Worm (Caenorhabditis elegans): ENCODE results near the gene cst-2.
"Not testable (repeated sequence)": the region's sequence is repeated elsewhere in the genome, so short reads cannot be mapped to it uniquely, and the experiment has no call there.

Gene cst-2

DNA sequence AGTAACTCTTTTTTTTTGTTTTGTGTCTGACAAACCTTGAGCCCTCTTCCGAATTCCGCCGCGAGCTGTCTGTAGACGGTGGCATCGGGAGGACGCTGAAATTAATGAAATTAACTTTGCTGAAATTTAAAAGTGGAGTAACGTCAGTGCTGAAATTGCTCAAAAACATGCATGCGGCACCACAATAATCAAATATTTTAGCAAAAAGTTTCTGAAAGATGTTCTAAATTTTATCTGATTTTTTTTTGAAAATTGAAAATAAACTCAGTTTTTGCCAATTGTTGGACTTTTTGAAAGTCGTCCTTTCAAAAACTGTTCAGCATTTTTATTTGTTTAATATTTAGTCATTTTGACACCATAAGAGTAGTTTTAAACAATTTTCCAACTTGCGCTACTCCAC lies at the start of gene cst-2:
Gene cst-2 (minus strand): TSS at position 101 of the 400 bp plus-strand sequence.
- not testable (repeated sequence) for TF ChIP-seq nhr-41, ctbp-1, hmg-1.1 (GFP tag; IDR thresholded peaks at IDR 0.05)

DNA sequence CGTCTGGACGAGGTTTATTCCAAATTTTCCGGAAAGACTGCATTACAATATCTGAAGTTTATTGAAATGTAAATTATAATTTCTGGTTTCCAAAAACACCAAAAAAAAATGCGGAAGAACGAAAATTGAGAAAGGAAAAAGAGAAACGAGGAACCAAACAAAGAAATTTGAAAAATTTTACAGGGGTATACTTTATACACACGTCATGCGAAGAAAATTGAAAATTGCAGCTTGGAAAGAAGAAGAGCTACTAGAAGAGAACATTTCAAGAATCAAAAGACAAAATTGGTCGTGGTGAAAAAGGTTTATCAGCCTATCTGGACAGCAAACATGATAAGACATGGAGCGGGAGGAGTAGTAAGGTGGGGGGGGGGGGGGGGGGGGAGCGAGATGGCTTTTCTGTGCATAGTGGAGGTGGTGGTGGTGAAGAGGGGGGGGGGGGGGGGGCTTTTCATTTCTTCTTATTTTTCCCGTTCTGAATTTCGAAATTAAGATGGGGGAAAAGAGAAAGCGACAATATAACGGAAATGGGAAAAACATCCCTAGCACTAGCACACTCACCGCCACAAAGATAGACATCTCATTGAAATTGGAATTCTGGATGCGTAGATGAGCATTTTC lies 47.6 kb upstream of the cst-2 start, which contains the start of gene lst-2:
Gene lst-2 (minus strand): TSS at position 51 of the 621 bp plus-strand sequence.
- no peak for TF ChIP-seq ces-1 (GFP tag; optimal IDR thresholded peaks at IDR 0.05)
- no peak for TF ChIP-seq ctbp-1 (GFP tag; IDR thresholded peaks at IDR 0.05)
- TF ChIP-seq attf-4 (tag; optimal IDR thresholded peaks at IDR 0.05), result no peak
- no peak for TF ChIP-seq daf-16 (GFP tag; optimal IDR thresholded peaks at IDR 0.05)
- TF ChIP-seq daf-16 (tag; optimal IDR thresholded peaks at IDR 0.05), result no peak
- TF ChIP-seq dve-1 (tag; optimal IDR thresholded peaks at IDR 0.05; ENCODE audit: insufficient read depth), result no peak
- TF ChIP-seq vab-7 (GFP tag; IDR thresholded peaks at IDR 0.05), result no peak
- no peak for TF ChIP-seq zfp-3 (GFP tag; conservative IDR thresholded peaks at IDR 0.05)
- TF ChIP-seq mdt-29 (GFP tag; IDR thresholded peaks at IDR 0.05), result no peak
- TF ChIP-seq daf-8 (GFP tag; IDR thresholded peaks at IDR 0.05), result no peak
- TF ChIP-seq T26A8.4 (GFP tag; IDR thresholded peaks at IDR 0.05), result no peak
- no peak for TF ChIP-seq ceh-28 (tag; optimal IDR thresholded peaks at IDR 0.05)
- no peak for TF ChIP-seq jun-1 (tag; optimal IDR thresholded peaks at IDR 0.05)
- no peak for TF ChIP-seq lin-38 (GFP tag; IDR thresholded peaks at IDR 0.05)
- peak; percentile 6 for TF ChIP-seq hlh-11 (tag; optimal IDR thresholded peaks at IDR 0.05)
- TF ChIP-seq F44E2.7 (GFP tag; IDR thresholded peaks at IDR 0.05), result no peak
- no peak for TF ChIP-seq ceh-82 (tag; optimal IDR thresholded peaks at IDR 0.05)
- TF ChIP-seq unc-62 (GFP tag; optimal IDR thresholded peaks at IDR 0.05 in 1 of 2), result peak in 1 of 2 experiments; percentile 8
- no peak for TF ChIP-seq unc-62 (tag; optimal IDR thresholded peaks at IDR 0.05)
- TF ChIP-seq tag-97 (GFP tag; IDR thresholded peaks at IDR 0.05), result no peak
- no peak for TF ChIP-seq zfp-2 (tag; optimal IDR thresholded peaks at IDR 0.05)
- TF ChIP-seq nhr-25 (tag; optimal IDR thresholded peaks at IDR 0.05; ENCODE audit: borderline replicate concordance, insufficient read depth), result no peak
- TF ChIP-seq set-16 (GFP tag; IDR thresholded peaks at IDR 0.05), result peak; percentile 77
- peak; percentile 1 for TF ChIP-seq pqm-1 (tag; optimal IDR thresholded peaks at IDR 0.05)

DNA sequence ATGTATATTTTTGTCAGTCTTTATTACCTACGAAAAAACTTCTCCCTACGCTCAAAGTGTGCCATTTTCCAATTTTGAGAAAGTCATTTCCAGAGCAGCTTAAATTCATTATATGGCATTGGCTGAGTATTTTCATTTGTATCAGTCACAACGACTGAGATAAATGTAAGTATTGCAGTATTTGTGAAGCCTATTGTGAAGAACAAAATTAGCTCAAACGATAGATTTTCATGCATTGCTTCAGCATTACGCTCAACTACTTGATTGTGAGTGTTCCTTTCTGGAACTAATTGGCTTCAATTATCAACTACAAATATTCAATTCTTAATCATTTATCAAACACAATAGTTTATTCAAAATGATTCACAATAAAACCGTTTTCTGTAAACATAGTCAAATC lies 41.8 kb upstream of the cst-2 start, which contains the start of gene R160.12:
Gene R160.12 (minus strand): TSS at position 101 of the 400 bp plus-strand sequence.
- TF ChIP-seq nhr-102 (tag; optimal IDR thresholded peaks at IDR 0.05), result no peak
- no peak for TF ChIP-seq egl-27 (tag; optimal IDR thresholded peaks at IDR 0.05)
- no peak for TF ChIP-seq fos-1 (tag; optimal IDR thresholded peaks at IDR 0.05)
- no peak for TF ChIP-seq dpl-1 (GFP tag; optimal IDR thresholded peaks at IDR 0.05)
- TF ChIP-seq tra-1 (GFP tag; IDR thresholded peaks at IDR 0.05), result no peak

DNA sequence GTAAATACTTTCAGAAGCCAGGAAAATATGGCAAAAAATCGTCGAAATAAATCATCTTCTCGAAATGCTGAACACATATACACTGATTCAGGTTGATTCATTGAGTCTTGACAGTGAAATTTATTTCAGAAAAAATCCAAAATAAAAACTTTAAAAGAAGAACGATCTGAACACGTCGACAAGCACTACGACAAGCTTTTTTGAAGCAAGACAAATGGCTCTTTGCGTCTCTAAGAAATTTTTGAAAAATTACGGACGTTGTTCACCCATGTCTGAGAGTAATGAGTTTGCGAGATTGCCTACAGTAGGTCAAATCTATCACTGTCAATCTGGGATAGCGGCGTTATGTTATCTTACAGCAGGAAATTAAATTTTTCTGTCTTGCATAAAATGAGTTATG lies 41.0 kb upstream of the cst-2 start, which contains the start of gene R160.2:
Gene R160.2 (minus strand): TSS at position 101 of the 400 bp plus-strand sequence.
- TF ChIP-seq daf-16 (GFP tag; optimal IDR thresholded peaks at IDR 0.05) (no peak), daf-16 (tag; optimal IDR thresholded peaks at IDR 0.05) (no peak), dve-1 (tag; optimal IDR thresholded peaks at IDR 0.05; ENCODE audit: insufficient read depth) (no peak), dmd-6 (GFP tag; IDR thresholded peaks at IDR 0.05) (no peak), saeg-2 (GFP tag; IDR thresholded peaks at IDR 0.05) (no peak), D1046.2 (GFP tag; IDR thresholded peaks at IDR 0.05) (no peak), mes-2 (tag; optimal IDR thresholded peaks at IDR 0.05; ENCODE audit: poor library complexity, severe bottlenecking) (no peak), nhr-48 (tag; optimal IDR thresholded peaks at IDR 0.05) (no peak), F49E8.2 (tag; optimal IDR thresholded peaks at IDR 0.05; ENCODE audit: borderline replicate concordance) (no peak)
